Fruit fly (Drosophila melanogaster): ENCODE results near the gene CG13068.

The CG13068 gene

DNA sequence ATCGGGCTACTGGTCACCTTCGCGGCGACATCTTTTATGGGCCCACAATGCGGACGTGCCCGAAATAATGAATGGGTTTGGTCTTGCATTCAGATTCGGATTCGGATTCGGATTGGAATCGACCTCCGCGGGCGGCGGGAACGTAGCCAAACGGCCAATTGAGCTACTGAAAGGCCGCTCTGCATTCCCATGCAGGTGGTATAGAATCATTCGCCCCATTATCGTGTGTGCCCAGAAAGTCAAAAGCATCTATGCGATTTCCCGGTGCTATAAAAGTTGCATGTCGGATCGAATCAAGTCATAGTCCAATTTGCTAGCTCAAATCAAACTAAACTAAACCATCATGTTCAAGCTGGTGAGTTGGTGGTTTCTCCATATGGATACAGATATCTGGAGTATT lies at the start of gene CG13068:
Gene CG13068 (plus strand): TSS at position 301 of the 400 bp plus-strand sequence.
- TF ChIP-seq dan (GFP tag; IDR thresholded peaks at IDR 0.05) (no peak), hb (GFP tag; IDR thresholded peaks at IDR 0.05; ENCODE audit: partially characterized antibody) (0 out of 3 replicates have a peak, but pooled peaks have one; percentile 16), vvl (GFP tag; IDR thresholded peaks at IDR 0.05) (0 out of 2 replicates have a peak, but pooled peaks have one; percentile 39), slou (GFP tag; optimal IDR thresholded peaks at IDR 0.05) (no peak)

DNA sequence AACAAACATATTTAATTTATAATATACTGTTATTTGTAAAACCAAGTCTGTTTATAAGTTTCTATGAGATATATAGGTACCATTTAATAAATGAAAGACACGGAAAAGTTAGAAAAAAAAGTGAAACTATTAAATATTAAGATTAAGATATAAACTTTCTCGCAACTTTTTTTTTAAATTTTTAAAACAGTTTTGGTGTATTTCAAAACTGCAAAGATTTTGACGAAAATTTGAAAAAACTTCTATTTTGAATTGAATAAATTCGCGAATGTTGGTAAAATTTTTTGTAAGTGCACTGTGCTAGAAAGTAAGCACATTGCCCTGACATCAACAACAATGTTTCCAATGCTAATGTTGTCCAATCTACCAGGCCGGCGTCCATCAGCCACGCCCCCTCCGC lies 47.9 kb upstream of the CG13068 start:
- TF ChIP-seq CG34376 (GFP tag; optimal IDR thresholded peaks at IDR 0.05) (no peak), CG16815 (GFP tag; optimal IDR thresholded peaks at IDR 0.05) (no peak), CG18764 (GFP tag; optimal IDR thresholded peaks at IDR 0.05) (no peak), Meics (GFP tag; optimal IDR thresholded peaks at IDR 0.05) (no peak), ind (GFP tag; optimal IDR thresholded peaks at IDR 0.05) (no peak), HLH4C (GFP tag; IDR thresholded peaks at IDR 0.05; ENCODE audit: partially characterized antibody) (no peak), CG8478 (optimal IDR thresholded peaks at IDR 0.05) (no peak), CG3065 (GFP tag; optimal IDR thresholded peaks at IDR 0.05) (no peak), CG8281 (tag; optimal IDR thresholded peaks at IDR 0.05) (no peak), hth (optimal IDR thresholded peaks at IDR 0.05) (no peak), HLHmδ (GFP tag; optimal IDR thresholded peaks at IDR 0.05) (no peak), CG15601 (tag; optimal IDR thresholded peaks at IDR 0.05) (no peak), CG11696 (GFP tag; IDR thresholded peaks at IDR 0.05) (no peak), BEAF-32 (GFP tag; optimal IDR thresholded peaks at IDR 0.05) (no peak), bab2 (GFP tag; optimal IDR thresholded peaks at IDR 0.05) (no peak)

DNA sequence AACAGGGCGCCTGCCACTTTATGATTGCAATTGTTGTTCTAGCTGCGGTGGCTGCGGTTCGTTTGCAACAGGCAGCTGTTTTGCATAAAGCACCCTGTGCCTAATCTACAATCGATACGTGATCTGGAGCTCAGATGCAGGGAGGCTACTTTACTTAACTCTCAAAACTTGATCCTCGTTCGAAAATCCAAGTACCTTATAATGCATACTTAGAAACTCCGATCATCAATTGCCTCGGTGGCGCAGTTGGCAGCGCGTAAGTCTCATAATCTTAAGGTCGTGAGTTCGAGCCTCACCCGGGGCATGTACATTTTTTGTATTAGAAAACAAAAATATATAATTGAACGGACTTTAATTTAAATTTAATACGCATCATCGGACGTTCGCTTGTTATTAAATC lies 47.4 kb upstream of the CG13068 start:
- TF ChIP-seq Gsc (GFP tag; IDR thresholded peaks at IDR 0.05) = 0 out of 2 replicates have a peak, but pooled peaks have one; percentile 5
- peak; percentile 64 for TF ChIP-seq Bdp1 (GFP tag; optimal IDR thresholded peaks at IDR 0.05)
- no peak for TF ChIP-seq CG14710 (tag; optimal IDR thresholded peaks at IDR 0.05)
- no peak for TF ChIP-seq CG12219 (GFP tag; optimal IDR thresholded peaks at IDR 0.05)
- peak; percentile 18; the same call in 1 of the 2 replicates for TF ChIP-seq amos (GFP tag; IDR thresholded peaks at IDR 0.05; ENCODE audit: partially characterized antibody)
- TF ChIP-seq CG6272 (GFP tag; IDR thresholded peaks at IDR 0.05) = 0 out of 2 replicates have a peak, but pooled peaks have one; percentile 24
- no peak for TF ChIP-seq pho (GFP tag; optimal IDR thresholded peaks at IDR 0.05)
- TF ChIP-seq CG6254 (GFP tag; optimal IDR thresholded peaks at IDR 0.05) = peak; percentile 78

DNA sequence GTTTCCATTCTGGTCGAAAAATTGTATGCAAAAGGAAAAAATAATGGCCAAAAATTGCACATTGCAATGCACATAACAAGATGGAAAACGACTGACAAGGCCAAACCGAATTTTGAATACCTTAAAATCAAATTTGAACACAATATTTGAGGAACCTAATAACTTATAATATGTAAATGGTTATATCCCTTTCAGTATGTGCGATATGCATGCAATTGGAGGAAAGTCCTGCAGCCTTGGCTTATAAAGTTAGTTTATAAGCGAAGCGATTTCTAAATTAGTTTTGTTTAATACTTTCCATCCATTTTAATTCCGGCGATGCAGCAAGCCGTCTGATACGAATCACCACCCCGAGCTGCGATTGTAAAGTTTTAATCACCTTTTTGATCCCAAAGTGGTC lies 44.0 kb upstream of the CG13068 start:
- TF ChIP-seq Ets65A (GFP tag) = peak; percentile 46
- TF ChIP-seq stc (GFP tag; IDR thresholded peaks at IDR 0.05) = no peak
- no peak for TF ChIP-seq CG2889 (GFP tag; IDR thresholded peaks at IDR 0.05)

DNA sequence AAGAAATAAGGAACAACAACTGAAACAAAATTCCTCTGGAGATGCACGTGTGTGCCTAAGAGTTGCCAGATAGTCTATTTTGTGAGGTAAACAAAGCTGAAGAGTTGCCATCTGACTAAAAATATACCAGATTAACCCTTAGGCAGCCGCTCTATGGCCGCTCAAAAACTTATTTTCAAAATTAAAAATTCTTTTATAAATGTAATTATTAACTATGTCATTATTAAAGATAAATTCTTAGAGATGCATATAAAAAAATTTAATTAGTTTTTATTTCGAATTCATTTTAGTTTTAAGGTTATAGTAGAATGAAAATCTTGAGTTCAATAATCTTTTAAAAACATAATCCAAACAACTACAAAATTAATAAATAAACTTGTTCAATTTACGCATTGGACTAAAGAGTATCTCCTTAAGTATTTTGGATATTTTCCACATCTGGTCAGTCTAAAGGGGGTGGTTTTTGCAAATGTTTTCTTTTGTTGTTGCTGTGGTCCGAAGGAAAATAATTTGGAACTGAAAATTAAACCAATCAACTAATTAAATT lies 40.5 kb upstream of the CG13068 start, which contains the start of gene Tmx3:
Gene Tmx3 (plus strand): TSS at position 442 of the 547 bp plus-strand sequence.
- peak; percentile 68; the same call in 2 of the 3 replicates for TF ChIP-seq Optix (GFP tag; IDR thresholded peaks at IDR 0.05)
- peak; percentile 83 for TF ChIP-seq CG32767 (GFP tag; IDR thresholded peaks at IDR 0.05)
- peak; percentile 85 for TF ChIP-seq CG12299 (tag; optimal IDR thresholded peaks at IDR 0.05)
- TF ChIP-seq Mes4 (GFP tag; optimal IDR thresholded peaks at IDR 0.05) = no peak
- TF ChIP-seq pan (optimal IDR thresholded peaks at IDR 0.05) = no peak
- peak in 1 of 2 experiments; percentile 95 for TF ChIP-seq pan (GFP tag; optimal IDR thresholded peaks at IDR 0.05 in 1 of 2, IDR thresholded peaks at IDR 0.05 in 1 of 2)
- peak; percentile 59 for TF ChIP-seq Elba2 (GFP tag; optimal IDR thresholded peaks at IDR 0.05)
- no peak for TF ChIP-seq ftz-f1 (GFP tag; optimal IDR thresholded peaks at IDR 0.05)
- peak; percentile 55 for TF ChIP-seq pum (GFP tag; optimal IDR thresholded peaks at IDR 0.05)
- TF ChIP-seq ase (GFP tag; IDR thresholded peaks at IDR 0.05) = peak; percentile 86
- TF ChIP-seq da (GFP tag; optimal IDR thresholded peaks at IDR 0.05) = no peak
- peak; percentile 86 for TF ChIP-seq Chrac-16 (GFP tag; optimal IDR thresholded peaks at IDR 0.05)
- TF ChIP-seq emc (GFP tag; optimal IDR thresholded peaks at IDR 0.05) = peak; percentile 19
- no peak for TF ChIP-seq ab (GFP tag; optimal IDR thresholded peaks at IDR 0.05)
- TF ChIP-seq sob (GFP tag; IDR thresholded peaks at IDR 0.05) = peak; percentile 95
- TF ChIP-seq gcm2 (GFP tag; optimal IDR thresholded peaks at IDR 0.05) = peak; percentile 46
- TF ChIP-seq Hmr (GFP tag; optimal IDR thresholded peaks at IDR 0.05) = peak; percentile 87
